Fruit fly (Drosophila melanogaster): ENCODE data around the gene Thor.

The Thor gene

dm6 chr2L:3477057-3477755 lies 1.0 kb upstream of the Thor start (continued):
- no peak for TF ChIP-seq trem (tag; optimal IDR thresholded peaks at IDR 0.05)
- no peak for TF ChIP-seq Opbp (GFP tag; IDR thresholded peaks at IDR 0.05; ENCODE audit: partially characterized antibody)
- TF ChIP-seq unpg (GFP tag; optimal IDR thresholded peaks at IDR 0.05) = no peak
- no peak for TF ChIP-seq lbe (GFP tag; optimal IDR thresholded peaks at IDR 0.05)
- no peak for TF ChIP-seq GATAe (GFP tag; conservative IDR thresholded peaks at IDR 0.05)
- TF ChIP-seq CG11456 (GFP tag; IDR thresholded peaks at IDR 0.05) = no peak
- no peak for TF ChIP-seq dati (GFP tag; IDR thresholded peaks at IDR 0.05)
- no peak for TF ChIP-seq so (GFP tag; IDR thresholded peaks at IDR 0.05)
- peak in 1 of 2 experiments; percentile 38 for TF ChIP-seq Hr51 (GFP tag; optimal IDR thresholded peaks at IDR 0.05)
- peak; percentile 19 for TF ChIP-seq CG8944 (GFP tag; optimal IDR thresholded peaks at IDR 0.05)
- TF ChIP-seq pum (GFP tag; optimal IDR thresholded peaks at IDR 0.05) = peak; percentile 17
- no peak for TF ChIP-seq Mes4 (GFP tag; optimal IDR thresholded peaks at IDR 0.05)
- no peak for TF ChIP-seq sna (GFP tag; IDR thresholded peaks at IDR 0.05; ENCODE audit: partially characterized antibody)
- no peak for TF ChIP-seq sens-2 (GFP tag; IDR thresholded peaks at IDR 0.05)
- no peak for TF ChIP-seq CG17912 (GFP tag; optimal IDR thresholded peaks at IDR 0.05)
- peak; percentile 31 for TF ChIP-seq CG17829 (tag; optimal IDR thresholded peaks at IDR 0.05)
- peak; percentile 19 for TF ChIP-seq fd96Cb (tag; optimal IDR thresholded peaks at IDR 0.05)
- TF ChIP-seq tgo (GFP tag; IDR thresholded peaks at IDR 0.05) = no peak
- TF ChIP-seq CG1832 (GFP tag; optimal IDR thresholded peaks at IDR 0.05) = no peak
- no peak for TF ChIP-seq wdn (GFP tag; IDR thresholded peaks at IDR 0.05)
- no peak for TF ChIP-seq CG18011 (GFP tag; optimal IDR thresholded peaks at IDR 0.05)
- peak; percentile 75 for TF ChIP-seq CG30403 (GFP tag; optimal IDR thresholded peaks at IDR 0.05)
- peak; percentile 16 for TF ChIP-seq CG1233 (GFP tag; optimal IDR thresholded peaks at IDR 0.05)
- no peak for TF ChIP-seq Dfd (GFP tag; optimal IDR thresholded peaks at IDR 0.05)
- TF ChIP-seq CG14050 (GFP tag; IDR thresholded peaks at IDR 0.05) = no peak
- no peak for TF ChIP-seq CG8281 (tag; optimal IDR thresholded peaks at IDR 0.05)
- no peak for TF ChIP-seq CG12236 (GFP tag; optimal IDR thresholded peaks at IDR 0.05)
- TF ChIP-seq Sry-β (GFP tag; optimal IDR thresholded peaks at IDR 0.05) = no peak
- no peak for TF ChIP-seq chm (GFP tag; IDR thresholded peaks at IDR 0.05)
- TF ChIP-seq CG13894 (tag; optimal IDR thresholded peaks at IDR 0.05) = no peak
- peak; percentile 15 for TF ChIP-seq CG8388 (GFP tag; optimal IDR thresholded peaks at IDR 0.05)
- TF ChIP-seq CG17328 (GFP tag; IDR thresholded peaks at IDR 0.05) = no peak
- TF ChIP-seq Usf (GFP tag; optimal IDR thresholded peaks at IDR 0.05) = no peak
- peak; percentile 7 for TF ChIP-seq Max (GFP tag; optimal IDR thresholded peaks at IDR 0.05)
- TF ChIP-seq usp (GFP tag; optimal IDR thresholded peaks at IDR 0.05) = no peak
- TF ChIP-seq Dll (GFP tag; IDR thresholded peaks at IDR 0.05; ENCODE audit: partially characterized antibody) = no peak
- TF ChIP-seq Lpt (GFP tag; optimal IDR thresholded peaks at IDR 0.05) = no peak
- peak; percentile 28 for TF ChIP-seq Hmr (GFP tag; optimal IDR thresholded peaks at IDR 0.05)
- TF ChIP-seq CG7987 (GFP tag; optimal IDR thresholded peaks at IDR 0.05) = no peak
- TF ChIP-seq chinmo (GFP tag; IDR thresholded peaks at IDR 0.05; ENCODE audit: partially characterized antibody) = peak; percentile 53; the same call in 1 of the 4 replicates
- TF ChIP-seq CG6175 (GFP tag; IDR thresholded peaks at IDR 0.05) = no peak
- no peak for TF ChIP-seq CG3065 (GFP tag; optimal IDR thresholded peaks at IDR 0.05)
- TF ChIP-seq ftz-f1 (GFP tag; optimal IDR thresholded peaks at IDR 0.05) = peak; percentile 74
- no peak for TF ChIP-seq CG7928 (GFP tag; optimal IDR thresholded peaks at IDR 0.05)
- no peak for TF ChIP-seq trh (GFP tag; optimal IDR thresholded peaks at IDR 0.05)
- TF ChIP-seq NFAT (GFP tag; IDR thresholded peaks at IDR 0.05) = no peak
- TF ChIP-seq C15 (GFP tag; IDR thresholded peaks at IDR 0.05) = no peak
- no peak for TF ChIP-seq CG4707 (GFP tag; optimal IDR thresholded peaks at IDR 0.05)
- no peak for TF ChIP-seq Sin3A (optimal IDR thresholded peaks at IDR 0.05)
- TF ChIP-seq fd102C (GFP tag; optimal IDR thresholded peaks at IDR 0.05) = no peak
